Worm (Caenorhabditis elegans) whole organism, midembryonic: ENCODE data around the gene nlp-80.

Experiments
- T22C8.4 ChIP-seq: fragments of 200-800 bp; sonication (Bioruptor generic); IDR thresholded peaks from 2 replicates; pipeline ENCODE4 v1.3.6; 2022; ENCODE audit warnings: missing genetic modification characterization, missing compliant biosample characterization
- flt-1 ChIP-seq: fragments of 200-800 bp; sonication (Bioruptor generic); IDR thresholded peaks from 2 replicates; pipeline ENCODE4 v1.3.6; 2022; ENCODE audit warnings: missing genetic modification characterization, missing compliant biosample characterization
- klf-2 ChIP-seq: fragments of 200-800 bp; sonication (Bioruptor generic); conservative IDR thresholded peaks from 2 replicates; pipeline ENCODE4 v1.3.6; 2022; ENCODE audit warnings: missing genetic modification reagents, missing genetic modification characterization, missing compliant biosample characterization
- med-1 ChIP-seq: sonication (generic microtip); optimal IDR thresholded peaks from 2 replicates; lab custom pipeline; 2017; ENCODE audit warnings: missing genetic modification characterization, mild to moderate bottlenecking, missing compliant biosample characterization, antibody characterized with exemption, missing genetic modification reagents; ENCODE audit not compliant: insufficient read depth
- ztf-23 ChIP-seq: fragments of 200-800 bp; sonication (Bioruptor generic); IDR thresholded peaks from 2 replicates; pipeline ENCODE4 v1.3.6; 2022; ENCODE audit warnings: missing genetic modification reagents, missing genetic modification characterization, missing compliant biosample characterization

DNA sequence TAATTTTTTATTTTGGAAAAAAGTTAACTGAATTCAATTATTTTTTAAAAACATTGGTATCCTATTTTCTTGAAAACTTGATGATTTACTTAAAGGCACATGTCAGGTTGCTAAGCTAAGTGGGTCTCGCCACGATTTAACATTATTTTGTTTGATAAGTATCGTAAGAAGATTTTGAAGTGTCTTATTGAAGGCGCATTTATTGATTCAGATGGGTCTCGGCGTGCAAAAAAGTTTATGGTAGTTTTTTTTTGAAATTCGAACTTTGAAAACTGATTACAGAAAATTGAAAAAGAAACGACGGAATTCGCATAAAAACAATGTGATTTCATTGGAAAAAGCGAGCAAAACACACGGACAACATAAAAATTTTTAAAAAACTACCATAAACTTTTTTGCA lies 17.6 kb upstream of the nlp-80 start:
- no peak for TF ChIP-seq flt-1
- no peak for TF ChIP-seq med-1
- no peak for TF ChIP-seq ztf-23 (GFP tag; lab: Robert Waterston, UW)
- no peak for TF ChIP-seq T22C8.4 (GFP tag; lab: Robert Waterston, UW)
- no peak for TF ChIP-seq klf-2 (GFP tag; lab: Robert Waterston, UW)
